Worm (Caenorhabditis elegans) whole organism, young adult: Measurements from ENCODE around the gene pdi-1.

Experiments
- B0019.2 ChIP-seq: fragments of 200-800 bp; sonication (Bioruptor generic); conservative IDR thresholded peaks from 2 replicates; pipeline ENCODE4 v1.3.6; 2022; ENCODE audit warnings: missing genetic modification reagents, missing genetic modification characterization, missing compliant biosample characterization
- K11D2.4 ChIP-seq: fragments of 200-800 bp; sonication (Bioruptor generic); IDR thresholded peaks from 2 replicates; pipeline ENCODE4 v1.3.6; 2022; ENCODE audit warnings: missing genetic modification reagents, missing genetic modification characterization, missing compliant biosample characterization
- Y56A3A.18 ChIP-seq: fragments of 200-800 bp; sonication (Bioruptor generic); IDR thresholded peaks from 2 replicates; pipeline ENCODE4 v1.3.6; 2022; ENCODE audit warnings: missing genetic modification reagents, missing genetic modification characterization, missing compliant biosample characterization
- ceh-58 ChIP-seq: fragments of 200-800 bp; sonication (Bioruptor generic); IDR thresholded peaks from 2 replicates; pipeline ENCODE4 v1.3.6; 2022; ENCODE audit warnings: missing genetic modification characterization, missing compliant biosample characterization
- egrh-3 ChIP-seq: fragments of 200-800 bp; sonication (Bioruptor generic); IDR thresholded peaks from 2 replicates; pipeline ENCODE4 v1.3.6; 2022; ENCODE audit warnings: missing genetic modification reagents, missing genetic modification characterization, missing compliant biosample characterization
- hlh-26 ChIP-seq: fragments of 200-800 bp; sonication (Bioruptor generic); conservative IDR thresholded peaks from 2 replicates; pipeline ENCODE4 v1.3.6; 2022; ENCODE audit warnings: missing genetic modification reagents, missing genetic modification characterization, missing compliant biosample characterization
- hmg-1.2 ChIP-seq: fragments of 200-800 bp; sonication (Bioruptor generic); IDR thresholded peaks from 2 replicates; pipeline ENCODE4 v1.3.6; 2022; ENCODE audit warnings: missing genetic modification reagents, missing genetic modification characterization, missing compliant biosample characterization
- let-526 ChIP-seq: fragments of 200-800 bp; sonication (Bioruptor generic); IDR thresholded peaks from 2 replicates; pipeline ENCODE4 v1.3.6; 2022; ENCODE audit warnings: missing genetic modification reagents, missing genetic modification characterization, missing compliant biosample characterization
- lin-40 ChIP-seq: sonication (generic microtip); optimal IDR thresholded peaks from 2 replicates; lab custom pipeline; 2016; ENCODE audit warnings: missing genetic modification characterization, mild to moderate bottlenecking, missing compliant biosample characterization, missing genotype, missing genetic modification reagents
- snpc-1.1 ChIP-seq: sonication (generic microtip); optimal IDR thresholded peaks from 2 replicates; lab custom pipeline; 2017; ENCODE audit warnings: missing genetic modification characterization, mild to moderate bottlenecking, missing compliant biosample characterization, antibody characterized with exemption, moderate library complexity, missing genotype, missing genetic modification reagents; ENCODE audit not compliant: insufficient read depth
- tbp1 ChIP-seq: fragments of 200-800 bp; sonication (Bioruptor generic); optimal IDR thresholded peaks from 2 replicates; lab custom pipeline; 2018; ENCODE audit warnings: mild to moderate bottlenecking, missing genetic modification characterization, missing compliant biosample characterization
- unc-130 ChIP-seq: sonication (generic microtip); optimal IDR thresholded peaks from 2 replicates; lab custom pipeline; 2016; ENCODE audit warnings: missing genetic modification reagents, missing genetic modification characterization, missing compliant biosample characterization
- ztf-18 ChIP-seq: sonication (generic microtip); optimal IDR thresholded peaks from 2 replicates; lab custom pipeline; 2016; ENCODE audit warnings: missing genotype, mild to moderate bottlenecking, missing genetic modification characterization, missing compliant biosample characterization
- ztf-26 ChIP-seq: sonication (generic microtip); optimal IDR thresholded peaks from 2 replicates; lab custom pipeline; 2017; ENCODE audit warnings: missing genetic modification characterization, missing compliant biosample characterization

- TF ChIP-seq egrh-3 (no peak), Y56A3A.18 (GFP tag; lab: Robert Waterston, UW) (no peak), unc-130 (no peak), ztf-26 (tag; lab: Kevin White, UChicago) (no peak), hlh-26 (GFP tag; lab: Robert Waterston, UW) (no peak), ztf-18 (no peak), hmg-1.2 (peak; percentile 61; the same call in 1 of the 2 replicates), snpc-1.1 (no peak), B0019.2 (GFP tag; lab: Robert Waterston, UW) (no peak), K11D2.4 (no peak), lin-40 (tag; lab: Kevin White, UChicago) (no peak), ceh-58 (GFP tag; lab: Robert Waterston, UW) (no peak), tbp1 (GFP tag; lab: Kevin White, UChicago) (no peak), let-526 (GFP tag; lab: Robert Waterston, UW) (no peak)
Measured at ce11 chrIII:3734007-3734406, 32.7 kb upstream of the pdi-1 start, which contains the start of gene F34D10.3.
